Worm (Caenorhabditis elegans): ENCODE results near the gene hrpa-2.

hrpa-2 gene

ce11 chrX:5238246-5238645 is 22.1 kb downstream of the hrpa-2 start:
- TF ChIP-seq dao-5 (tag; optimal IDR thresholded peaks at IDR 0.05) (no peak), W03F9.2 (tag; optimal IDR thresholded peaks at IDR 0.05) (no peak)

- TF ChIP-seq dao-5 (tag; optimal IDR thresholded peaks at IDR 0.05) (no peak), him-1 (tag; optimal IDR thresholded peaks at IDR 0.05) (no peak), W03F9.2 (tag; optimal IDR thresholded peaks at IDR 0.05) (no peak)
Measured at ce11 chrX:5243382-5243979, 27.3 kb downstream of the hrpa-2 start, which contains the start of gene mtm-5. TSS of gene mtm-5 (minus strand) at chrX:5243408.

ce11 chrX:5244041-5244440 is 27.9 kb downstream of the hrpa-2 start, which contains the start of gene Y34B4A.7:
TSS of gene Y34B4A.7 (plus strand) at chrX:5244337.
- TF ChIP-seq W03F9.2 (tag; optimal IDR thresholded peaks at IDR 0.05) (peak; percentile 26), him-1 (tag; optimal IDR thresholded peaks at IDR 0.05) (no peak)

ce11 chrX:5248754-5249153 is 32.6 kb downstream of the hrpa-2 start:
- TF ChIP-seq W03F9.2 (tag; optimal IDR thresholded peaks at IDR 0.05) (no peak), him-1 (tag; optimal IDR thresholded peaks at IDR 0.05) (no peak), dao-5 (tag; optimal IDR thresholded peaks at IDR 0.05) (no peak)

ce11 chrX:5249603-5250002 is 33.4 kb downstream of the hrpa-2 start, which contains the start of gene Y34B4A.10:
TSS of gene Y34B4A.10 (plus strand) at chrX:5249903.
- TF ChIP-seq W03F9.2 (tag; optimal IDR thresholded peaks at IDR 0.05) (no peak), dao-5 (tag; optimal IDR thresholded peaks at IDR 0.05) (no peak), him-1 (tag; optimal IDR thresholded peaks at IDR 0.05) (no peak)

ce11 chrX:5252798-5253197 is 36.6 kb downstream of the hrpa-2 start, which contains the start of gene nspg-14:
TSS of gene nspg-14 (plus strand) at chrX:5253047.
- TF ChIP-seq W03F9.2 (tag; optimal IDR thresholded peaks at IDR 0.05), result no peak
- TF ChIP-seq dao-5 (tag; optimal IDR thresholded peaks at IDR 0.05), result no peak
- TF ChIP-seq him-1 (tag; optimal IDR thresholded peaks at IDR 0.05), result no peak

- no peak for TF ChIP-seq dao-5 (tag; optimal IDR thresholded peaks at IDR 0.05)
- TF ChIP-seq him-1 (tag; optimal IDR thresholded peaks at IDR 0.05), result no peak
- TF ChIP-seq W03F9.2 (tag; optimal IDR thresholded peaks at IDR 0.05), result no peak
Measured at ce11 chrX:5254894-5255293, 38.7 kb downstream of the hrpa-2 start, which contains the start of gene nspg-13. TSS of gene nspg-13 (plus strand) at chrX:5255194.

- TF ChIP-seq him-1 (tag; optimal IDR thresholded peaks at IDR 0.05), result no peak
- TF ChIP-seq dao-5 (tag; optimal IDR thresholded peaks at IDR 0.05), result no peak
- no peak for TF ChIP-seq W03F9.2 (tag; optimal IDR thresholded peaks at IDR 0.05)
Measured at ce11 chrX:5255320-5255719, 39.2 kb downstream of the hrpa-2 start.

- TF ChIP-seq him-1 (tag; optimal IDR thresholded peaks at IDR 0.05) (no peak), W03F9.2 (tag; optimal IDR thresholded peaks at IDR 0.05) (no peak), dao-5 (tag; optimal IDR thresholded peaks at IDR 0.05) (no peak)
Measured at ce11 chrX:5256999-5257398, 40.8 kb downstream of the hrpa-2 start, which contains the start of gene nspg-12. TSS of gene nspg-12 (plus strand) at chrX:5257299.

ce11 chrX:5260389-5260788 is 44.2 kb downstream of the hrpa-2 start:
- TF ChIP-seq dao-5 (tag; optimal IDR thresholded peaks at IDR 0.05) (no peak), W03F9.2 (tag; optimal IDR thresholded peaks at IDR 0.05) (no peak), him-1 (tag; optimal IDR thresholded peaks at IDR 0.05) (no peak)

ce11 chrX:5262033-5262432 is 45.9 kb downstream of the hrpa-2 start:
- TF ChIP-seq him-1 (tag; optimal IDR thresholded peaks at IDR 0.05) (no peak), dao-5 (tag; optimal IDR thresholded peaks at IDR 0.05) (no peak), W03F9.2 (tag; optimal IDR thresholded peaks at IDR 0.05) (no peak)

- TF ChIP-seq dao-5 (tag; optimal IDR thresholded peaks at IDR 0.05) (no peak), him-1 (tag; optimal IDR thresholded peaks at IDR 0.05) (no peak), W03F9.2 (tag; optimal IDR thresholded peaks at IDR 0.05) (no peak)
Measured at ce11 chrX:5263585-5263984, 47.4 kb downstream of the hrpa-2 start.

- TF ChIP-seq W03F9.2 (tag; optimal IDR thresholded peaks at IDR 0.05), result no peak
- TF ChIP-seq dao-5 (tag; optimal IDR thresholded peaks at IDR 0.05), result no peak
- TF ChIP-seq him-1 (tag; optimal IDR thresholded peaks at IDR 0.05), result no peak
Measured at ce11 chrX:5264026-5264425, 47.9 kb downstream of the hrpa-2 start, which contains the start of gene Y34B4A.4. TSS of gene Y34B4A.4 (plus strand) at chrX:5264326.

- TF ChIP-seq him-1 (tag; optimal IDR thresholded peaks at IDR 0.05) (no peak), dao-5 (tag; optimal IDR thresholded peaks at IDR 0.05) (no peak), W03F9.2 (tag; optimal IDR thresholded peaks at IDR 0.05) (no peak)
Measured at ce11 chrX:5265356-5265755, 49.2 kb downstream of the hrpa-2 start.

- TF ChIP-seq him-1 (tag; optimal IDR thresholded peaks at IDR 0.05) (no peak), W03F9.2 (tag; optimal IDR thresholded peaks at IDR 0.05) (no peak)
Measured at ce11 chrX:5268062-5268461, 51.9 kb downstream of the hrpa-2 start.
